Worm (Caenorhabditis elegans): Measurements from ENCODE around the gene F42H10.6.
A peak's percentile ranks its signal among the peaks of the same experiment; 100 is the strongest.
"Not testable (repeated sequence)": the region's sequence is repeated elsewhere in the genome, so short reads cannot be mapped to it uniquely, and the experiment has no call there.

The F42H10.6 gene

ce11 chrIII:8441298-8441697, 39.0 kb downstream of the F42H10.6 start:
- TF ChIP-seq unc-98 (GFP tag; IDR thresholded peaks at IDR 0.05) (peak; percentile 58; the same call in 1 of the 2 replicates), isw-1 (GFP tag; IDR thresholded peaks at IDR 0.05) (peak; percentile 31; the same call in 1 of the 2 replicates), efl-1 (GFP tag; optimal IDR thresholded peaks at IDR 0.05 in 1 of 2) (peak; percentile 9 to 57)
- TF ChIP-seq efl-1 (optimal IDR thresholded peaks at IDR 0.05), result not testable (repeated sequence)

ce11 chrIII:8439312-8439711, 40.9 kb downstream of the F42H10.6 start, which contains the start of gene pqn-96:
pqn-96 (minus strand) TSS chrIII:8439412.
- TF ChIP-seq efl-1 (optimal IDR thresholded peaks at IDR 0.05) (no peak), efl-1 (GFP tag; optimal IDR thresholded peaks at IDR 0.05 in 1 of 2) (peak in 1 of 2 experiments; percentile 84), lin-39 (tag; optimal IDR thresholded peaks at IDR 0.05) (no peak)

DNA sequence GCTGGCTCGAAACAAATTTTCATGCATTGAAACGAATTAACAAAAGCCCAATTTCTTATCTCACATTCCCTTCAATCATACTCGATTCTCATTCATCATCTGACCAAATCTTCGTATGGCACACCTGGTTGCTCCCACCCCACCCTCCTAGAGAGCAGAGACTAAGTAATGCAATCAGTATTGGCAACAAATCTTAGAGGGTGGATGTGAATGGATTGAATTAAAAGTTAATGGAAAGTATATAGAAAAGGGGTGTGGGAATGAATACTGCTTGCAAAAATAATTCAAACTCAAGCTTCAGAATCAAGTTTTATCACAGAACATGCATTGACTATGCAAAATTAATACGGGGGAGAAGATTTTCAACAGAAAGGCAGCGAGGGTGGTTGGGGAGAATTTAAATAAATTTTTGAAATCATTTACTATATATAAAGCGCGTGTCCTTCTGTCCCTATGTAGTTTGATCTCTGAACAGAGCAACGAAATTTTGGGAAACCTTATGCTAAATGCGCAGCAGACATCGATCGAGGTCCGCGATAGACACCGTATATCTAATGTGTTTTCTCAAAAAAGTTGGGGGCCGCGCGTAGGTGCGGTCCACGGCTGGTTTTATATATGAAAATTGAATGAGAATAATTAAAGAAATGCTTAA, 42.4 kb downstream of the F42H10.6 start:
- TF ChIP-seq fkh-8 (tag; optimal IDR thresholded peaks at IDR 0.05), result peak; percentile 9
- no peak for TF ChIP-seq sup-37 (GFP tag; optimal IDR thresholded peaks at IDR 0.05)
- no peak for TF ChIP-seq nhr-28 (tag; optimal IDR thresholded peaks at IDR 0.05)

- TF ChIP-seq C34B4.2 (tag; optimal IDR thresholded peaks at IDR 0.05) (no peak), pag-3 (tag; optimal IDR thresholded peaks at IDR 0.05; ENCODE audit: borderline replicate concordance, insufficient read depth) (no peak), elt-3 (tag; optimal IDR thresholded peaks at IDR 0.05) (no peak), ceh-8 (GFP tag; optimal IDR thresholded peaks at IDR 0.05) (no peak), C04F5.9 (tag; optimal IDR thresholded peaks at IDR 0.05) (no peak), ceh-90 (tag; optimal IDR thresholded peaks at IDR 0.05) (no peak), nhr-12 (tag; optimal IDR thresholded peaks at IDR 0.05) (no peak), zip-4 (GFP tag; optimal IDR thresholded peaks at IDR 0.05) (no peak)
Measured at ce11 chrIII:8435074-8435473, 45.2 kb downstream of the F42H10.6 start, which contains the start of gene ZK1236.9. ZK1236.9 (minus strand) TSS chrIII:8435174.

ce11 chrIII:8432143-8432542, 48.1 kb downstream of the F42H10.6 start, which contains the start of gene ZK1236.5:
ZK1236.5 (minus strand) TSS chrIII:8432214.
- TF ChIP-seq snu-23 (GFP tag; optimal IDR thresholded peaks at IDR 0.05), result peak; percentile 59
- TF ChIP-seq jun-1 (tag; optimal IDR thresholded peaks at IDR 0.05), result no peak
- TF ChIP-seq nhr-71 (tag; optimal IDR thresholded peaks at IDR 0.05), result peak; percentile 45
- peak; percentile 47 to 59 for TF ChIP-seq efl-1 (optimal IDR thresholded peaks at IDR 0.05)
- peak; percentile 48 to 94 for TF ChIP-seq efl-1 (GFP tag; optimal IDR thresholded peaks at IDR 0.05 in 1 of 2)
- peak; percentile 54 to 76 for TF ChIP-seq lsy-2 (tag; optimal IDR thresholded peaks at IDR 0.05)
- TF ChIP-seq ceh-82 (tag; optimal IDR thresholded peaks at IDR 0.05), result peak in 1 of 3 experiments; percentile 26
- peak; percentile 1 for TF ChIP-seq C16A3.4 (tag; optimal IDR thresholded peaks at IDR 0.05)
- TF ChIP-seq nhr-19 (GFP tag; conservative IDR thresholded peaks at IDR 0.05), result 0 out of 2 replicates have a peak, but pooled peaks have one; percentile 9
- TF ChIP-seq rnt-1 (tag; optimal IDR thresholded peaks at IDR 0.05), result peak; percentile 12
- no peak for TF ChIP-seq sup-37 (GFP tag; optimal IDR thresholded peaks at IDR 0.05)
- peak; percentile 50 for TF ChIP-seq nhr-47 (tag; optimal IDR thresholded peaks at IDR 0.05)
- TF ChIP-seq swsn-7 (tag; optimal IDR thresholded peaks at IDR 0.05), result peak; percentile 18
- TF ChIP-seq xbp-1 (tag; optimal IDR thresholded peaks at IDR 0.05), result peak; percentile 39
- peak; percentile 62 for TF ChIP-seq blmp-1 (tag; optimal IDR thresholded peaks at IDR 0.05)
- TF ChIP-seq lin-35 (GFP tag; optimal IDR thresholded peaks at IDR 0.05), result peak; percentile 43 to 67
- TF ChIP-seq nhr-85 (tag), result peak; percentile 39
- TF ChIP-seq aly-2 (tag; optimal IDR thresholded peaks at IDR 0.05), result peak; percentile 49
- TF ChIP-seq isw-1 (GFP tag; IDR thresholded peaks at IDR 0.05), result 0 out of 2 replicates have a peak, but pooled peaks have one; percentile 13
- peak; percentile 20 to 56 (median 53) for TF ChIP-seq dpl-1 (GFP tag; optimal IDR thresholded peaks at IDR 0.05)
- peak; percentile 28 for TF ChIP-seq fkh-8 (tag; optimal IDR thresholded peaks at IDR 0.05)
- peak; percentile 49 for TF ChIP-seq mep-1 (tag; optimal IDR thresholded peaks at IDR 0.05)
- TF ChIP-seq tbx-2 (tag; optimal IDR thresholded peaks at IDR 0.05), result peak; percentile 11
- no peak for TF ChIP-seq pqm-1 (tag; optimal IDR thresholded peaks at IDR 0.05)
- TF ChIP-seq hlh-4 (tag; optimal IDR thresholded peaks at IDR 0.05), result no peak
- TF ChIP-seq unc-62 (GFP tag; optimal IDR thresholded peaks at IDR 0.05), result no peak
